Worm (Caenorhabditis elegans) whole organism, L4/young adult: ENCODE measurements around the gene T09D3.8.

Experiments used
- W03F9.2 ChIP-seq: fragments of 150-350 bp; optimal IDR thresholded peaks from 2 replicates; lab custom pipeline; 2014; ENCODE audit warnings: missing biosample characterization, missing genetic modification characterization
- dao-5 ChIP-seq: sonication (generic microtip); optimal IDR thresholded peaks from 2 replicates; lab custom pipeline; 2016; ENCODE audit warnings: missing genotype, missing genetic modification characterization, moderate library complexity, missing compliant biosample characterization
- him-1 ChIP-seq: sonication (generic microtip); optimal IDR thresholded peaks from 2 replicates; lab custom pipeline; 2016; ENCODE audit warnings: missing genotype, missing genetic modification reagents, missing genetic modification characterization, missing compliant biosample characterization

DNA sequence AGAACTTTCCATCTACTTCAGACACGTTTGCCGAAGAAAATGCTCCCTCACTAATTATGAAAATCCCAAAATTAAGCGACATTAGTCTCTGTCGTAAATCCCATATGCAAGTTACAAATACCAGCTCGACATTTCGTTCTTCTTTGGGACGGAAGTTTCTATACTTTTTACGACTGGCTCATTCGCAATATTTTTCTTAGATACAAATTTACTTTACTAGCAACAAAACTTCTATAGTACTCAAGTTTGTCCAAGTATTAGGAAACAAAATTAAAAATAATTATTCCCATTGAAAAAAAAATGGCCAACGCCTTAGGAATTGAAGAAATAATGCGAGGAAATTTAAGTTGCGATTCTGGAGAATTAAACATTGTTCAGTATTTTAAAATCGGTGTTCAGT is 34.0 kb upstream of the T09D3.8 start, which contains the start of gene srg-26:
- TF ChIP-seq W03F9.2 (tag; lab: Kevin White, UChicago) (no peak), him-1 (tag; lab: Kevin White, UChicago) (no peak), dao-5 (tag; lab: Kevin White, UChicago) (no peak)
